Worm (Caenorhabditis elegans): ENCODE data around the gene VW02B12L.2.

- no peak for TF ChIP-seq sdz-38 (tag; optimal IDR thresholded peaks at IDR 0.05)
- TF ChIP-seq dpl-1 (GFP tag; optimal IDR thresholded peaks at IDR 0.05) = no peak
- TF ChIP-seq unc-62 (GFP tag; optimal IDR thresholded peaks at IDR 0.05) = no peak
- TF ChIP-seq pha-4 (tag; optimal IDR thresholded peaks at IDR 0.05) = no peak
- TF ChIP-seq T07F8.4 (tag; optimal IDR thresholded peaks at IDR 0.05) = no peak
- no peak for TF ChIP-seq ceh-79 (tag; optimal IDR thresholded peaks at IDR 0.05)
- TF ChIP-seq snpc-4 (GFP tag; optimal IDR thresholded peaks at IDR 0.05) = no peak
- TF ChIP-seq snpc-4 (tag; optimal IDR thresholded peaks at IDR 0.05) = no peak
Observed at ce11 chrII:11431584-11431983, 8.5 kb downstream of the VW02B12L.2 start, which contains the start of gene C05D12.4.

All from whole organism, young adult.